Fruit fly (Drosophila melanogaster) whole organism, embryonic: ENCODE results near the gene Sld5.

Experiments used
- Ada2b ChIP-seq: fragments of 200-800 bp; sonication (Bioruptor generic); IDR thresholded peaks from 2 replicates; pipeline ENCODE4 v1.3.6; 2022; ENCODE audit warnings: missing biosample characterization, missing genetic modification characterization
- Bdp1 ChIP-seq: fragments of 200-800 bp; sonication (Bioruptor generic); optimal IDR thresholded peaks from 3 replicates; lab custom pipeline; 2016; ENCODE audit warnings: missing biosample characterization, missing genetic modification characterization
- CG10321 ChIP-seq: fragments of 200-800 bp; sonication (Bioruptor generic); IDR thresholded peaks from 2 replicates; pipeline ENCODE4 v1.3.6; 2022; ENCODE audit warnings: missing biosample characterization, missing genetic modification characterization
- CG11695 ChIP-seq: fragments of 200-800 bp; sonication (Bioruptor generic); IDR thresholded peaks from 3 replicates; pipeline ENCODE4 v1.3.6; 2022; ENCODE audit warnings: missing biosample characterization, missing genetic modification characterization
- CG12071 ChIP-seq: fragments of 200-800 bp; sonication (Bioruptor generic); optimal IDR thresholded peaks from 3 replicates; lab custom pipeline; 2018; ENCODE audit warnings: missing biosample characterization, mild to moderate bottlenecking, missing genetic modification characterization
- CG12236 ChIP-seq: fragments of 200-800 bp; sonication (Bioruptor generic); optimal IDR thresholded peaks from 2 replicates; lab custom pipeline; 2016; ENCODE audit warnings: missing biosample characterization, missing genetic modification characterization
- CG12391 ChIP-seq: fragments of 200-800 bp; sonication (Bioruptor generic); optimal IDR thresholded peaks from 3 replicates; lab custom pipeline; 2018; ENCODE audit warnings: missing biosample characterization, mild to moderate bottlenecking, missing genetic modification characterization, moderate library complexity
- CG13287 ChIP-seq: fragments of 200-800 bp; sonication (Bioruptor generic); IDR thresholded peaks from 2 replicates; pipeline ENCODE4 v1.3.6; 2022; ENCODE audit warnings: missing biosample characterization, missing genetic modification characterization; ENCODE audit not compliant: partially characterized antibody
- CG15269 ChIP-seq: fragments of 200-800 bp; sonication (Bioruptor generic); optimal IDR thresholded peaks from 2 replicates; lab custom pipeline; 2018; ENCODE audit warnings: missing biosample characterization, mild to moderate bottlenecking, missing genetic modification characterization, moderate library complexity
- CG15514 ChIP-seq: fragments of 200-800 bp; sonication (Bioruptor generic); optimal IDR thresholded peaks from 3 replicates; lab custom pipeline; 2017; ENCODE audit warnings: missing biosample characterization, missing genetic modification characterization, mild to moderate bottlenecking, moderate library complexity, missing genetic modification reagents
- CG17829 ChIP-seq: fragments of 200-800 bp; optimal IDR thresholded peaks from 2 replicates; lab custom pipeline; 2019; ENCODE audit warnings: missing biosample characterization, mild to moderate bottlenecking, missing genetic modification characterization, moderate library complexity
- CG18764 ChIP-seq: fragments of 200-800 bp; sonication (Bioruptor generic); optimal IDR thresholded peaks from 3 replicates; lab custom pipeline; 2016; ENCODE audit warnings: missing biosample characterization, missing genetic modification characterization
- CG2199 ChIP-seq: fragments of 200-800 bp; sonication (Bioruptor generic); IDR thresholded peaks from 3 replicates; pipeline ENCODE4 v1.3.6; 2022; ENCODE audit warnings: missing biosample characterization, missing genetic modification characterization
- CG32772 ChIP-seq: fragments of 200-800 bp; sonication (Bioruptor generic); IDR thresholded peaks from 2 replicates; pipeline ENCODE4 v1.3.6; 2022; ENCODE audit warnings: missing biosample characterization, missing genetic modification characterization
- CG34224 ChIP-seq: fragments of 200-800 bp; sonication (Bioruptor generic); IDR thresholded peaks from 3 replicates; pipeline ENCODE4 v1.3.6; 2022; ENCODE audit warnings: missing biosample characterization, missing genetic modification characterization; ENCODE audit not compliant: partially characterized antibody
- CG4328 ChIP-seq: fragments of 200-800 bp; sonication (Bioruptor generic); optimal IDR thresholded peaks from 3 replicates; lab custom pipeline; 2017; ENCODE audit warnings: missing biosample characterization, missing genetic modification reagents, missing genetic modification characterization
- CG4617 ChIP-seq: fragments of 200-800 bp; sonication (Bioruptor generic); optimal IDR thresholded peaks from 3 replicates; lab custom pipeline; 2016; ENCODE audit warnings: missing biosample characterization, missing genetic modification characterization, borderline replicate concordance
- CG6689 ChIP-seq: fragments of 200-800 bp; sonication (Bioruptor generic); IDR thresholded peaks from 2 replicates; pipeline ENCODE4 v1.3.6; 2022; ENCODE audit warnings: missing biosample characterization, missing genetic modification characterization
- CG7745 ChIP-seq: fragments of 200-800 bp; sonication (Bioruptor generic); optimal IDR thresholded peaks from 2 replicates; lab custom pipeline; 2018; ENCODE audit warnings: missing biosample characterization, mild to moderate bottlenecking, missing genetic modification characterization, moderate library complexity
- CG7987 ChIP-seq: fragments of 200-800 bp; sonication (Bioruptor generic); optimal IDR thresholded peaks from 2 replicates; lab custom pipeline; 2018; ENCODE audit warnings: missing biosample characterization, mild to moderate bottlenecking, missing genetic modification characterization, moderate library complexity
- CG8281 ChIP-seq: fragments of 200-800 bp; sonication (Bioruptor generic); optimal IDR thresholded peaks from 2 replicates; lab custom pipeline; 2018; ENCODE audit warnings: missing biosample characterization, mild to moderate bottlenecking, missing genetic modification characterization, moderate library complexity
- D ChIP-seq, 2 experiments: fragments of 200-800 bp in 1 of 2; fragments of >200 bp in 1 of 2; sonication (Bioruptor generic) in 1 of 2; optimal IDR thresholded peaks; 2 replicates in 1 of 2; 3 replicates in 1 of 2; lab custom pipeline; 2017; ENCODE audit warnings: mild to moderate bottlenecking in 1 of 2, missing biosample characterization in 1 of 2, missing genetic modification characterization in 1 of 2, missing genetic modification reagents in 1 of 2
- Dbx ChIP-seq: fragments of 200-800 bp; sonication (Bioruptor generic); IDR thresholded peaks from 3 replicates; pipeline ENCODE4 v1.3.6; 2022; ENCODE audit warnings: missing biosample characterization, missing genetic modification characterization
- Dek ChIP-seq: fragments of 200-800 bp; sonication (Bioruptor generic); optimal IDR thresholded peaks from 3 replicates; lab custom pipeline; 2019; ENCODE audit warnings: missing biosample characterization, mild to moderate bottlenecking, missing genetic modification characterization, moderate library complexity
- Doc2 ChIP-seq: fragments of 200-800 bp; sonication (Bioruptor generic); IDR thresholded peaks from 2 replicates; pipeline ENCODE4 v1.3.6; 2022; ENCODE audit warnings: missing biosample characterization, missing genetic modification characterization
- Doc3 ChIP-seq: fragments of 200-800 bp; sonication (Bioruptor generic); IDR thresholded peaks from 3 replicates; pipeline ENCODE4 v1.3.6; 2022; ENCODE audit warnings: missing biosample characterization, missing genetic modification characterization; ENCODE audit not compliant: partially characterized antibody
- Fer2 ChIP-seq: fragments of 200-800 bp; sonication (Bioruptor generic); optimal IDR thresholded peaks from 2 replicates; lab custom pipeline; 2018; ENCODE audit warnings: missing biosample characterization, mild to moderate bottlenecking, missing genetic modification characterization, moderate library complexity
- GATAe ChIP-seq: fragments of 200-800 bp; sonication (Bioruptor generic); conservative IDR thresholded peaks from 2 replicates; pipeline ENCODE4 v1.3.6; 2022; ENCODE audit warnings: missing biosample characterization, missing genetic modification characterization
- Lhr ChIP-seq: fragments of 200-800 bp; sonication (Bioruptor generic); optimal IDR thresholded peaks from 3 replicates; lab custom pipeline; 2017; ENCODE audit warnings: mild to moderate bottlenecking, missing biosample characterization, missing genetic modification reagents, missing genetic modification characterization
- NK7.1 ChIP-seq: fragments of 200-800 bp; sonication (Bioruptor generic); optimal IDR thresholded peaks from 3 replicates; lab custom pipeline; 2016; ENCODE audit warnings: missing biosample characterization, missing genetic modification characterization
- Scr ChIP-seq: fragments of 200-800 bp; sonication (Bioruptor generic); IDR thresholded peaks from 2 replicates; pipeline ENCODE4 v1.3.6; 2022; ENCODE audit warnings: missing biosample characterization, missing genetic modification characterization; ENCODE audit not compliant: partially characterized antibody
- Side ChIP-seq: fragments of 200-800 bp; sonication (Bioruptor generic); optimal IDR thresholded peaks from 2 replicates; lab custom pipeline; 2016; ENCODE audit warnings: missing biosample characterization, missing genetic modification characterization
- chm ChIP-seq: fragments of 200-800 bp; sonication (Bioruptor generic); IDR thresholded peaks from 2 replicates; pipeline ENCODE4 v1.3.6; 2022; ENCODE audit warnings: missing biosample characterization, missing genetic modification characterization
- ci ChIP-seq: fragments of 200-800 bp; sonication (Bioruptor generic); IDR thresholded peaks from 3 replicates; pipeline ENCODE4 v1.3.6; 2022; ENCODE audit warnings: missing biosample characterization, missing genetic modification characterization
- ems ChIP-seq: fragments of 200-800 bp; sonication (Bioruptor generic); optimal IDR thresholded peaks from 3 replicates; lab custom pipeline; 2016; ENCODE audit warnings: missing biosample characterization, missing genetic modification characterization
- gem ChIP-seq: fragments of 200-800 bp; sonication (Bioruptor generic); optimal IDR thresholded peaks from 2 replicates; lab custom pipeline; 2019; ENCODE audit warnings: missing biosample characterization, mild to moderate bottlenecking, missing genetic modification characterization, moderate library complexity
- hth ChIP-seq: fragments of >200 bp; optimal IDR thresholded peaks from 2 replicates; lab custom pipeline; 2017; ENCODE audit warnings: inconsistent platforms
- inv ChIP-seq: fragments of 200-800 bp; sonication (Bioruptor generic); IDR thresholded peaks from 2 replicates; pipeline ENCODE4 v1.3.6; 2022; ENCODE audit warnings: missing biosample characterization, missing genetic modification characterization; ENCODE audit not compliant: partially characterized antibody
- klu ChIP-seq: fragments of 200-800 bp; sonication (Bioruptor generic); IDR thresholded peaks from 2 replicates; pipeline ENCODE4 v1.3.6; 2022; ENCODE audit warnings: missing biosample characterization, missing genetic modification characterization
- lilli ChIP-seq: fragments of 200-800 bp; sonication (Bioruptor generic); optimal IDR thresholded peaks from 3 replicates; lab custom pipeline; 2016; ENCODE audit warnings: missing biosample characterization, missing genetic modification characterization
- peb ChIP-seq: fragments of 200-800 bp; sonication (Bioruptor generic); IDR thresholded peaks from 2 replicates; pipeline ENCODE4 v1.3.6; 2022; ENCODE audit warnings: missing biosample characterization, missing genetic modification characterization
- pnt ChIP-seq: fragments of 200-800 bp; sonication (Bioruptor generic); optimal IDR thresholded peaks from 3 replicates; lab custom pipeline; 2016; ENCODE audit warnings: missing biosample characterization, missing genetic modification characterization
- repo ChIP-seq: fragments of 200-800 bp; sonication (Bioruptor generic); optimal IDR thresholded peaks from 2 replicates; lab custom pipeline; 2016; ENCODE audit warnings: missing biosample characterization, missing genetic modification characterization
- shn ChIP-seq: fragments of 200-800 bp; sonication (Bioruptor generic); optimal IDR thresholded peaks from 3 replicates; lab custom pipeline; 2016; ENCODE audit warnings: missing biosample characterization, missing genetic modification characterization
- sisA ChIP-seq: fragments of 200-800 bp; sonication (Bioruptor generic); IDR thresholded peaks from 2 replicates; pipeline ENCODE4 v1.3.6; 2022; ENCODE audit warnings: missing biosample characterization, missing genetic modification characterization
- tna ChIP-seq: fragments of 200-800 bp; sonication (Bioruptor generic); IDR thresholded peaks from 2 replicates; pipeline ENCODE4 v1.3.6; 2022; ENCODE audit warnings: missing biosample characterization, missing genetic modification characterization; ENCODE audit not compliant: partially characterized antibody
- tup ChIP-seq: fragments of 200-800 bp; sonication (Bioruptor generic); optimal IDR thresholded peaks from 2 replicates; lab custom pipeline; 2016; ENCODE audit warnings: missing biosample characterization, mild to moderate bottlenecking, missing genetic modification characterization, moderate library complexity
- vfl ChIP-seq: fragments of 200-800 bp; sonication (Bioruptor generic); optimal IDR thresholded peaks from 2 replicates; lab custom pipeline; 2016; ENCODE audit warnings: missing biosample characterization, missing genetic modification characterization
- vnd ChIP-seq: fragments of 200-800 bp; sonication (Bioruptor generic); IDR thresholded peaks from 3 replicates; pipeline ENCODE4 v1.3.6; 2022; ENCODE audit warnings: missing biosample characterization, missing genetic modification characterization; ENCODE audit not compliant: partially characterized antibody

Gene Sld5

DNA sequence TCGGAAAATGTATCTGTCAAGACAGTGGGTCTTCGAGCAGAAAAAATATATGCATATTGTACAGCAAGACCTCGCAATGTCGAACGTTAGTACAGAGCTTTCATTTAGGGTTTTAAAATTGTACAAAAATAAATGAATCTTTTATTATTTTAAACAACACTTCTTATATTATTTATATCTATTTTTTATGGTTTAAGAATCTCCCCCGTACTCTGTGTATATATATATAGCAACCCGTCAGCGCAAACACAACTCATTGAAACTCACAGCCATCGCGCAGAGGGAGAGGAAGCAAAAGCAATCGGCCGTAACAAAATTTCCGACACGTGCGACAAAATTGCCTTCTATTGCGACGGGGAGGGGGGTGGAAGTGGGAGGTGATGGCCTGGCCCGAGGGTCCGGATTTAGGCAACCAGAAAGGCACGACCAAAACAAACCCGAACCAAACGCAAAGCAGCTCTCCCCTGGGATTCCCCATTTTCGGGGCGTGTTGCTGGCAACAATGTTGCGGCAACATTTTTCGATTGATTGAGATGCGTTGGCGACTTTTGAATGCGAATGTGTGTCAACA is 49.7 kb upstream of the Sld5 start (continued):
- TF ChIP-seq Ada2b (GFP tag; lab: Robert Waterston, UW) (peak; percentile 79), Doc3 (GFP tag; lab: Robert Waterston, UW) (no peak), pnt (GFP tag; lab: Kevin White, UChicago) (no peak), Doc2 (0 out of 2 replicates have a peak, but pooled peaks have one; percentile 10), Scr (no peak), shn (GFP tag; lab: Kevin White, UChicago) (no peak), peb (GFP tag; lab: Robert Waterston, UW) (no peak), vfl (GFP tag; lab: Kevin White, UChicago) (no peak), chm (GFP tag; lab: Robert Waterston, UW) (no peak), CG32772 (peak; percentile 86), CG4328 (GFP tag; lab: Kevin White, UChicago) (no peak), Dbx (GFP tag; lab: Robert Waterston, UW) (peak; percentile 83; the same call in 2 of the 3 replicates), hth (lab: Kevin White, UChicago) (no peak), CG15269 (tag; lab: Kevin White, UChicago) (peak; percentile 52), ems (GFP tag; lab: Kevin White, UChicago) (no peak), klu (GFP tag; lab: Robert Waterston, UW) (peak; percentile 64), Dek (tag; lab: Kevin White, UChicago) (peak; percentile 79), vnd (GFP tag; lab: Robert Waterston, UW) (no peak), NK7.1 (GFP tag; lab: Kevin White, UChicago) (no peak), CG7745 (no peak), CG12236 (GFP tag; lab: Kevin White, UChicago) (no peak), CG12391 (tag; lab: Kevin White, UChicago) (peak; percentile 31), CG34224 (GFP tag; lab: Robert Waterston, UW) (no peak), CG10321 (GFP tag; lab: Robert Waterston, UW) (0 out of 2 replicates have a peak, but pooled peaks have one; percentile 40), Lhr (GFP tag; lab: Kevin White, UChicago) (no peak), CG4617 (GFP tag; lab: Kevin White, UChicago) (no peak), ci (GFP tag; lab: Robert Waterston, UW) (peak; percentile 83), CG2199 (no peak), gem (peak; percentile 73), CG18764 (GFP tag; lab: Kevin White, UChicago) (no peak), CG12071 (GFP tag; lab: Kevin White, UChicago) (peak; percentile 52), CG15514 (peak; percentile 55), sisA (peak; percentile 69), lilli (GFP tag; lab: Kevin White, UChicago) (peak; percentile 32), tup (GFP tag; lab: Kevin White, UChicago) (peak; percentile 35), GATAe (GFP tag; lab: Robert Waterston, UW) (peak; percentile 26; the same call in 1 of the 2 replicates), repo (no peak), CG6689 (GFP tag; lab: Robert Waterston, UW) (peak; percentile 66), inv (no peak), Bdp1 (no peak), Side (GFP tag; lab: Kevin White, UChicago) (no peak), CG13287 (no peak), D (optimal IDR thresholded peaks at IDR 0.05; lab: Kevin White, UChicago) (no peak), D (GFP tag; optimal IDR thresholded peaks at IDR 0.05; lab: Kevin White, UChicago) (no peak), Fer2 (peak; percentile 54), CG17829 (tag; lab: Kevin White, UChicago) (peak; percentile 31), CG8281 (tag; lab: Kevin White, UChicago) (peak; percentile 34), CG7987 (GFP tag; lab: Kevin White, UChicago) (no peak), CG11695 (peak; percentile 81; the same call in 2 of the 3 replicates), tna (no peak)
